Comparison of ENCODE assay signal across 1 fruit fly cellular context in genomic region chr3L:10776367-10777026, dm6.
TF ChIP-seq lines count a peak whose summit lies in the region.

No protein-coding gene starts in this region.

TF ChIP-seq in whole organism, embryonic, 481 proteins besides CTCF, POLR2A, EP300 and RAD21 (continued from another document):
- TF ChIP-seq CG8765 (GFP tag; IDR thresholded peaks at IDR 0.05; lab: Robert Waterston, UW) (peak; percentile 62; the same call in 1 of the 2 replicates), CG34376 (GFP tag; optimal IDR thresholded peaks at IDR 0.05; lab: Kevin White, UChicago) (no peak), CG15011 (GFP tag; optimal IDR thresholded peaks at IDR 0.05; lab: Kevin White, UChicago) (peak; percentile 51), Lpt (GFP tag; optimal IDR thresholded peaks at IDR 0.05; lab: Kevin White, UChicago) (no peak), CG10462 (GFP tag; optimal IDR thresholded peaks at IDR 0.05; lab: Kevin White, UChicago) (peak; percentile 78), row (GFP tag; IDR thresholded peaks at IDR 0.05; lab: Robert Waterston, UW) (peak; percentile 91), CG10274 (GFP tag; optimal IDR thresholded peaks at IDR 0.05; lab: Kevin White, UChicago) (peak; percentile 59), her (GFP tag; optimal IDR thresholded peaks at IDR 0.05; lab: Kevin White, UChicago) (peak; percentile 86), tap (tag; optimal IDR thresholded peaks at IDR 0.05; lab: Kevin White, UChicago) (peak; percentile 88), Mes4 (GFP tag; optimal IDR thresholded peaks at IDR 0.05; lab: Kevin White, UChicago) (peak; percentile 86), CG2712 (tag; optimal IDR thresholded peaks at IDR 0.05; lab: Kevin White, UChicago) (peak; percentile 90), CG31365 (tag; optimal IDR thresholded peaks at IDR 0.05; lab: Kevin White, UChicago) (peak; percentile 70), lilli (GFP tag; optimal IDR thresholded peaks at IDR 0.05; lab: Kevin White, UChicago) (peak; percentile 80), Atf6 (GFP tag; IDR thresholded peaks at IDR 0.05; lab: Robert Waterston, UW) (peak; percentile 71), CG3065 (GFP tag; optimal IDR thresholded peaks at IDR 0.05; lab: Kevin White, UChicago) (peak; percentile 65), pho (GFP tag; optimal IDR thresholded peaks at IDR 0.05; lab: Kevin White, UChicago) (peak; percentile 35), maf-S (GFP tag; optimal IDR thresholded peaks at IDR 0.05; lab: Kevin White, UChicago) (peak; percentile 74), ab (GFP tag; optimal IDR thresholded peaks at IDR 0.05; lab: Kevin White, UChicago) (peak; percentile 81), D19B (GFP tag; optimal IDR thresholded peaks at IDR 0.05; lab: Kevin White, UChicago) (peak; percentile 48), crp (GFP tag; optimal IDR thresholded peaks at IDR 0.05; lab: Kevin White, UChicago) (peak in 1 of 2 experiments; percentile 50), HLH3B (GFP tag; IDR thresholded peaks at IDR 0.05; lab: Robert Waterston, UW) (peak; percentile 98), CG11723 (GFP tag; optimal IDR thresholded peaks at IDR 0.05; lab: Kevin White, UChicago) (peak; percentile 81), ken (GFP tag; IDR thresholded peaks at IDR 0.05; lab: Robert Waterston, UW) (peak; percentile 96), Fer2 (tag; optimal IDR thresholded peaks at IDR 0.05; lab: Kevin White, UChicago) (peak; percentile 31), Atf-2 (GFP tag; optimal IDR thresholded peaks at IDR 0.05; lab: Kevin White, UChicago) (peak; percentile 78), BtbVII (GFP tag; optimal IDR thresholded peaks at IDR 0.05; lab: Kevin White, UChicago) (peak; percentile 46), Mad (GFP tag; optimal IDR thresholded peaks at IDR 0.05; lab: Kevin White, UChicago) (peak; percentile 61), sens (GFP tag; lab: Kevin White, UChicago) (peak; percentile 99), Hr39 (optimal IDR thresholded peaks at IDR 0.05; lab: Kevin White, UChicago) (no peak), repo (GFP tag; optimal IDR thresholded peaks at IDR 0.05; lab: Kevin White, UChicago) (peak; percentile 84), Doc2 (GFP tag; IDR thresholded peaks at IDR 0.05; lab: Robert Waterston, UW) (peak; percentile 76), al (GFP tag; IDR thresholded peaks at IDR 0.05; lab: Robert Waterston, UW) (peak; percentile 42; the same call in 1 of the 2 replicates), CG12769 (tag; optimal IDR thresholded peaks at IDR 0.05; lab: Kevin White, UChicago) (peak; percentile 92), Oaz (GFP tag; IDR thresholded peaks at IDR 0.05; lab: Robert Waterston, UW) (peak; percentile 87), Hmx (GFP tag; optimal IDR thresholded peaks at IDR 0.05; lab: Kevin White, UChicago) (peak; percentile 20)
TF ChIP-seq in whole organism, embryonic: peak in this region for 384.
